Fruit fly (Drosophila melanogaster): ENCODE measurements around the gene Task7.

dm6 chr3R:9411928-9412640 is at the start of gene Task7, which contains the start of gene alpha-Man-IIa:
- TF ChIP-seq CG13204 (GFP tag; optimal IDR thresholded peaks at IDR 0.05) (no peak), Pif1A (GFP tag; optimal IDR thresholded peaks at IDR 0.05) (no peak), EcR (GFP tag; optimal IDR thresholded peaks at IDR 0.05) (no peak)
